Worm (Caenorhabditis elegans) whole organism, mixed stage, embryonic: ENCODE measurements around the gene C45B11.9.

ENCODE experiments used
- M03D4.4 ChIP-seq: sonication (generic microtip); optimal IDR thresholded peaks from 2 replicates; lab custom pipeline; 2017; ENCODE audit warnings: mild to moderate bottlenecking, missing genetic modification characterization, missing compliant biosample characterization
- bed-3 ChIP-seq: fragments of 200-800 bp; sonication (Bioruptor generic); optimal IDR thresholded peaks from 3 replicates; lab custom pipeline; 2018; ENCODE audit warnings: mild to moderate bottlenecking, missing genetic modification characterization, moderate library complexity, missing compliant biosample characterization
- blmp-1 ChIP-seq: fragments of 150-350 bp; optimal IDR thresholded peaks from 2 replicates; lab custom pipeline; 2014; ENCODE audit warnings: missing biosample characterization, missing genetic modification characterization
- ceh-39 ChIP-seq: fragments of 150-350 bp; optimal IDR thresholded peaks from 2 replicates; lab custom pipeline; 2014; ENCODE audit warnings: missing biosample characterization, missing genetic modification characterization
- ceh-43 ChIP-seq: fragments of 200-800 bp; sonication (Bioruptor generic); optimal IDR thresholded peaks from 2 replicates; lab custom pipeline; 2018; ENCODE audit warnings: mild to moderate bottlenecking, missing genetic modification characterization, moderate library complexity, missing compliant biosample characterization
- ceh-83 ChIP-seq: fragments of 200-800 bp; sonication (Bioruptor generic); optimal IDR thresholded peaks from 2 replicates; lab custom pipeline; 2018; ENCODE audit warnings: mild to moderate bottlenecking, missing genetic modification characterization, missing compliant biosample characterization
- ces-1 ChIP-seq: fragments of 150-350 bp; optimal IDR thresholded peaks from 2 replicates; lab custom pipeline; 2014; ENCODE audit warnings: missing biosample characterization, missing genetic modification reagents, missing genetic modification characterization
- drap-1 ChIP-seq: fragments of 200-800 bp; sonication (Bioruptor generic); optimal IDR thresholded peaks from 3 replicates; lab custom pipeline; 2018; ENCODE audit warnings: mild to moderate bottlenecking, missing genetic modification characterization, missing compliant biosample characterization
- elt-1 ChIP-seq: sonication (generic microtip); optimal IDR thresholded peaks from 2 replicates; lab custom pipeline; 2017; ENCODE audit warnings: missing genetic modification characterization, mild to moderate bottlenecking, missing compliant biosample characterization, antibody characterized with exemption, moderate library complexity, borderline replicate concordance; ENCODE audit not compliant: insufficient read depth
- elt-3 ChIP-seq: fragments of 150-350 bp; optimal IDR thresholded peaks from 2 replicates; lab custom pipeline; 2014; ENCODE audit warnings: missing biosample characterization, missing genetic modification characterization
- flh-1 ChIP-seq: fragments of 200-800 bp; sonication (Bioruptor generic); optimal IDR thresholded peaks from 2 replicates; lab custom pipeline; 2018; ENCODE audit warnings: mild to moderate bottlenecking, missing genetic modification characterization, moderate library complexity, missing compliant biosample characterization
- ham-2 ChIP-seq: fragments of 200-800 bp; sonication (Bioruptor generic); optimal IDR thresholded peaks from 2 replicates; lab custom pipeline; 2018; ENCODE audit warnings: mild to moderate bottlenecking, missing genetic modification characterization, missing compliant biosample characterization
- hlh-1 ChIP-seq: fragments of 150-350 bp; optimal IDR thresholded peaks from 2 replicates; lab custom pipeline; 2014; ENCODE audit warnings: missing biosample characterization, missing genetic modification reagents, missing genetic modification characterization
- lin-32 ChIP-seq: fragments of 200-800 bp; sonication (Bioruptor generic); optimal IDR thresholded peaks from 2 replicates; lab custom pipeline; 2018; ENCODE audit warnings: mild to moderate bottlenecking, missing genetic modification characterization, missing compliant biosample characterization
- lsy-2 ChIP-seq: fragments of 150-350 bp; optimal IDR thresholded peaks from 2 replicates; lab custom pipeline; 2014; ENCODE audit warnings: missing biosample characterization, missing genetic modification characterization
- mab-5 ChIP-seq: fragments of 150-350 bp; optimal IDR thresholded peaks from 2 replicates; lab custom pipeline; 2014; ENCODE audit warnings: missing biosample characterization, missing genetic modification characterization
- mep-1 ChIP-seq: fragments of 150-350 bp; optimal IDR thresholded peaks from 2 replicates; lab custom pipeline; 2017; ENCODE audit warnings: missing biosample characterization, missing genetic modification reagents, missing genetic modification characterization, inconsistent platforms
- mls-2 ChIP-seq: sonication (generic microtip); optimal IDR thresholded peaks from 2 replicates; lab custom pipeline; 2016; ENCODE audit warnings: mild to moderate bottlenecking, missing genetic modification characterization, moderate library complexity, missing compliant biosample characterization
- nhr-12 ChIP-seq: fragments of 150-350 bp; optimal IDR thresholded peaks from 2 replicates; lab custom pipeline; 2014; ENCODE audit warnings: missing biosample characterization, missing genetic modification characterization
- nhr-2 ChIP-seq: fragments of 150-350 bp; optimal IDR thresholded peaks from 2 replicates; lab custom pipeline; 2014; ENCODE audit warnings: missing biosample characterization, missing genetic modification characterization
- nhr-237 ChIP-seq: fragments of 150-350 bp; optimal IDR thresholded peaks from 2 replicates; lab custom pipeline; 2014; ENCODE audit warnings: missing biosample characterization, missing genetic modification characterization
- nhr-28 ChIP-seq: fragments of 150-350 bp; optimal IDR thresholded peaks from 2 replicates; lab custom pipeline; 2014; ENCODE audit warnings: missing biosample characterization, missing genetic modification characterization
- nhr-76 ChIP-seq: sonication (generic microtip); optimal IDR thresholded peaks from 2 replicates; lab custom pipeline; 2017; ENCODE audit warnings: missing biosample characterization, missing genetic modification characterization
- pha-4 ChIP-seq: fragments of 150-350 bp; optimal IDR thresholded peaks from 2 replicates; lab custom pipeline; 2018; ENCODE audit warnings: missing biosample characterization, missing genetic modification reagents, missing genetic modification characterization
- sem-2 ChIP-seq: fragments of 200-800 bp; sonication (Bioruptor generic); optimal IDR thresholded peaks from 2 replicates; lab custom pipeline; 2018; ENCODE audit warnings: mild to moderate bottlenecking, missing genetic modification characterization, missing compliant biosample characterization
- snpc-4 ChIP-seq: fragments of 150-350 bp; optimal IDR thresholded peaks from 2 replicates; lab custom pipeline; 2014; ENCODE audit warnings: missing biosample characterization, missing genetic modification characterization
- sptf-1 ChIP-seq: sonication (generic microtip); optimal IDR thresholded peaks from 2 replicates; lab custom pipeline; 2017; ENCODE audit warnings: mild to moderate bottlenecking, missing genetic modification characterization, moderate library complexity, missing compliant biosample characterization
- tbx-8 ChIP-seq: fragments of 200-800 bp; sonication (Bioruptor generic); optimal IDR thresholded peaks from 2 replicates; lab custom pipeline; 2018; ENCODE audit warnings: mild to moderate bottlenecking, missing genetic modification characterization, moderate library complexity, missing compliant biosample characterization
- unc-120 ChIP-seq: sonication (generic microtip); optimal IDR thresholded peaks from 2 replicates; lab custom pipeline; 2017; ENCODE audit warnings: missing genetic modification characterization, missing compliant biosample characterization; ENCODE audit not compliant: poor library complexity, severe bottlenecking
- unc-39 ChIP-seq: fragments of 150-350 bp; optimal IDR thresholded peaks from 2 replicates; lab custom pipeline; 2014; ENCODE audit warnings: missing biosample characterization, missing genetic modification characterization
- unc-62 ChIP-seq: fragments of 150-350 bp; optimal IDR thresholded peaks from 2 replicates; lab custom pipeline; 2014; ENCODE audit warnings: missing biosample characterization, missing genetic modification reagents, missing genetic modification characterization
- zip-8 ChIP-seq: fragments of 150-350 bp; optimal IDR thresholded peaks from 2 replicates; lab custom pipeline; 2014; ENCODE audit warnings: missing biosample characterization, missing genetic modification characterization
- ztf-11 ChIP-seq: fragments of 150-350 bp; optimal IDR thresholded peaks from 2 replicates; lab custom pipeline; 2014; ENCODE audit warnings: missing biosample characterization, missing genetic modification characterization

Gene C45B11.9

DNA sequence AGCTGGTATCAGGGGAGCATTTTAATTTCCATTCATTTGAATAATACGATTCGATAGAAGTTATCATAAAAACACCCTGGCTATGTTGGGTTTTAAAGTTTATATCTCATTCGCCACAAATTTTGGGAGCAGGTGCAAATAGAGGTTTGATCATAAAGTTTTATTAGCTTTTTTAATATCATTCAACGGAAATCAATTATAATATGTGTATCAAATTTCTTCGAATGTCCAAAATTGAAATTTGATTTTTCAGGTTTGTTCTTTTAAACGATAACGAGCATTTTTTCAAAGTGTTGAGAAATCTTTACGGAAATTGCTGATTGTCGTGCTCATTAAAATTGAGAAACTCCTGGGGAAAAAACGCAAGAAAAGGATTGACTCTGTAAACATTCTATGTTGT is 8.6 kb downstream of the C45B11.9 start, which contains the start of gene srh-74:
Gene srh-74 (minus strand): TSS at position 101 of the 400 bp plus-strand sequence.
- TF ChIP-seq pha-4 (tag; lab: Kevin White, UChicago) (no peak), lsy-2 (no peak), ztf-11 (tag; lab: Kevin White, UChicago) (no peak), ham-2 (no peak), elt-3 (tag; lab: Kevin White, UChicago) (no peak), hlh-1 (tag; lab: Kevin White, UChicago) (no peak), bed-3 (GFP tag; lab: Kevin White, UChicago) (no peak), nhr-28 (tag; lab: Kevin White, UChicago) (no peak), nhr-12 (tag; lab: Kevin White, UChicago) (no peak), ceh-83 (no peak), drap-1 (GFP tag; lab: Kevin White, UChicago) (no peak), M03D4.4 (tag; lab: Kevin White, UChicago) (no peak), mls-2 (tag; lab: Kevin White, UChicago) (no peak), lin-32 (no peak), mep-1 (tag; lab: Kevin White, UChicago) (no peak), zip-8 (no peak), sptf-1 (tag; lab: Kevin White, UChicago) (no peak), ceh-39 (tag; lab: Kevin White, UChicago) (no peak), unc-62 (GFP tag; lab: Kevin White, UChicago) (no peak), elt-1 (tag; lab: Kevin White, UChicago) (no peak)

DNA sequence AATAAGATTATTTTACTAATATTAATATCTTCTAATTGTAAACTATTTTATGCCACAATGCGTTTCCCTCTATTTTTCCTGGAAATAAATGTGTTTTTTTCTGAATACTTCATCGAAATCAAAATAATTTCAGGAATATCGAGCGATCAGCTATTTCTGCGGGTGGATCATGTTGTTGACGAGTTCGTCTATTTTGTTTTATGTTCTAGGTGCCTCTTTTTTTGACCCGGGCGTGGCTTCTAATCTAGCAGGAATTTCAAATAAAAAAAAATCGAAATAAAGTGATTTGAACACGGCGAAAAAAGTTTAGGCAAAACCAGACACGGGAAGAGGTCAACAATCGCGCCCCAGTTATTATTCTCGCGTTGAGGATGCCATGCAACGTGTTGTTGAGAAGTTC is 11.8 kb downstream of the C45B11.9 start, which contains the start of gene T04C12.33:
Gene T04C12.33 (plus strand): TSS at position 301 of the 400 bp plus-strand sequence.
- no peak for TF ChIP-seq ceh-83
- no peak for TF ChIP-seq nhr-237 (tag; lab: Kevin White, UChicago)
- TF ChIP-seq sem-2 (GFP tag; lab: Kevin White, UChicago): no peak
- TF ChIP-seq ceh-39 (tag; lab: Kevin White, UChicago): no peak
- no peak for TF ChIP-seq blmp-1 (tag; lab: Kevin White, UChicago)
- no peak for TF ChIP-seq bed-3 (GFP tag; lab: Kevin White, UChicago)
- no peak for TF ChIP-seq tbx-8 (GFP tag; lab: Kevin White, UChicago)
- no peak for TF ChIP-seq nhr-76 (tag; lab: Kevin White, UChicago)
- no peak for TF ChIP-seq nhr-2 (tag; lab: Kevin White, UChicago)
- TF ChIP-seq sptf-1 (tag; lab: Kevin White, UChicago): no peak
- TF ChIP-seq pha-4 (tag; lab: Kevin White, UChicago): no peak
- no peak for TF ChIP-seq zip-8

DNA sequence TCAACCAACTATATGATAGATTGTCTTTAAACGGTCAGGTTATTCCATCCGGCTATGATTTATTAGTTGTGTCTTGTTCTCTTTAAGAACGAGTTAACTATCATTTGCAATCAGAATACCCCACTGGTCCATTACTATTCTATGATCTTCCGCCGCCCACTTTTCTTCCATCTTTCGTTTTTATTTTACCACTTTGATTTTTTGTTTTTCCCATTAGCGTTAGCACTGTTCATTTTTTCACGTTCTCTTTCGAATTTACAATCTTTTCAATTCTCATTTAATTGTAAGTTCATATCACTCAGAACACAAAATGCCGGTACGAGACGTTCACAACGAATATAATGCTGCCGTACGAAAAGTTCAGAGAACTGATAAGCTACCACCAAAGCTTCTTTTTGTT is 13.7 kb downstream of the C45B11.9 start, which contains the start of gene T04C12.7:
Gene T04C12.7 (plus strand): TSS at position 301 of the 400 bp plus-strand sequence.
- no peak for TF ChIP-seq bed-3 (GFP tag; lab: Kevin White, UChicago)
- TF ChIP-seq unc-62 (GFP tag; lab: Kevin White, UChicago): no peak
- TF ChIP-seq unc-39 (tag; lab: Kevin White, UChicago): no peak
- no peak for TF ChIP-seq ceh-39 (tag; lab: Kevin White, UChicago)
- TF ChIP-seq unc-120 (tag; lab: Kevin White, UChicago): no peak
- TF ChIP-seq ces-1 (GFP tag; lab: Kevin White, UChicago): no peak
- TF ChIP-seq mab-5 (tag; lab: Kevin White, UChicago): no peak
- TF ChIP-seq flh-1 (GFP tag; lab: Kevin White, UChicago): no peak
- no peak for TF ChIP-seq nhr-2 (tag; lab: Kevin White, UChicago)
- no peak for TF ChIP-seq mep-1 (tag; lab: Kevin White, UChicago)
- no peak for TF ChIP-seq nhr-237 (tag; lab: Kevin White, UChicago)
- no peak for TF ChIP-seq snpc-4 (tag; lab: Kevin White, UChicago)
- TF ChIP-seq elt-1 (tag; lab: Kevin White, UChicago): no peak
- TF ChIP-seq ztf-11 (tag; lab: Kevin White, UChicago): no peak
- no peak for TF ChIP-seq lin-32
- no peak for TF ChIP-seq sptf-1 (tag; lab: Kevin White, UChicago)

DNA sequence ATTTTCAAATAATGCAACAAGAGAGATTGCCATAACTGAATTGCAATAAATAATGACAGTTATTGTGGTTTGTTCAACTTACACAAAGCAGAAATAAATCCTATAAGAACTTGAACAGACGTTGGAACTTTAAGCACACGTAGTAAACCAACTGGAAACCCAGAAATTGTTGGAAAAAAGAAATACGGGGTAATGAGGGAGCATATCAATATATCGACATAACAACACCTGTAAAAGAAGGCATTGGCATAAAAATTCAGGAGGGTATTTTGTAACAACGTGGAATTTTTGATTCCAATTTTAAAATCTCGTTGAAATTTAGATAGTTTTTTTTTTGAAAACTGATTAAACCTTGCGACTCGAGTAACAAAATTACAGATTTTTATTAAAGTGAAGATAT is 16.4 kb downstream of the C45B11.9 start:
- TF ChIP-seq ztf-11 (tag; lab: Kevin White, UChicago): no peak
- TF ChIP-seq bed-3 (GFP tag; lab: Kevin White, UChicago): no peak
- TF ChIP-seq lsy-2: no peak
- no peak for TF ChIP-seq ham-2
- TF ChIP-seq nhr-2 (tag; lab: Kevin White, UChicago): no peak
- TF ChIP-seq nhr-76 (tag; lab: Kevin White, UChicago): no peak
- TF ChIP-seq pha-4 (tag; lab: Kevin White, UChicago): no peak
- no peak for TF ChIP-seq flh-1 (GFP tag; lab: Kevin White, UChicago)
- no peak for TF ChIP-seq ceh-43 (GFP tag; lab: Kevin White, UChicago)
- no peak for TF ChIP-seq elt-1 (tag; lab: Kevin White, UChicago)
- no peak for TF ChIP-seq ceh-83
- no peak for TF ChIP-seq drap-1 (GFP tag; lab: Kevin White, UChicago)
- no peak for TF ChIP-seq ces-1 (GFP tag; lab: Kevin White, UChicago)
- no peak for TF ChIP-seq mls-2 (tag; lab: Kevin White, UChicago)
